Worm (Caenorhabditis elegans): ENCODE results near the gene his-39.
A peak's percentile ranks its signal among the peaks of the same experiment; 100 is the strongest.
"Not testable (repeated sequence)": the region's sequence is repeated elsewhere in the genome, so short reads cannot be mapped to it uniquely, and the experiment has no call there.

ce11 chrV:8533067-8533466, 3.2 kb upstream of the his-39 start, which contains the start of the genes his-8 and his-7:
- TF ChIP-seq cog-1 (tag; optimal IDR thresholded peaks at IDR 0.05); ztf-23 (GFP tag; IDR thresholded peaks at IDR 0.05); klf-2 (GFP tag; conservative IDR thresholded peaks at IDR 0.05); ztf-29 (GFP tag; IDR thresholded peaks at IDR 0.05); ref-1 (GFP tag; conservative IDR thresholded peaks at IDR 0.05); T22C8.4 (GFP tag; IDR thresholded peaks at IDR 0.05): not testable (repeated sequence)
- peak; percentile 77 for TF ChIP-seq flt-1 (GFP tag; IDR thresholded peaks at IDR 0.05)
